Fruit fly (Drosophila melanogaster): ENCODE results near the gene CG10336.

- no peak for TF ChIP-seq CG8478 (optimal IDR thresholded peaks at IDR 0.05)
- TF ChIP-seq CTCF (optimal IDR thresholded peaks at IDR 0.05), result no peak
Observed at dm6 chr2L:18735553-18736167, 46.3 kb downstream of the CG10336 start.
